Worm (Caenorhabditis elegans): ENCODE results near the gene cyn-6.

Gene cyn-6

DNA sequence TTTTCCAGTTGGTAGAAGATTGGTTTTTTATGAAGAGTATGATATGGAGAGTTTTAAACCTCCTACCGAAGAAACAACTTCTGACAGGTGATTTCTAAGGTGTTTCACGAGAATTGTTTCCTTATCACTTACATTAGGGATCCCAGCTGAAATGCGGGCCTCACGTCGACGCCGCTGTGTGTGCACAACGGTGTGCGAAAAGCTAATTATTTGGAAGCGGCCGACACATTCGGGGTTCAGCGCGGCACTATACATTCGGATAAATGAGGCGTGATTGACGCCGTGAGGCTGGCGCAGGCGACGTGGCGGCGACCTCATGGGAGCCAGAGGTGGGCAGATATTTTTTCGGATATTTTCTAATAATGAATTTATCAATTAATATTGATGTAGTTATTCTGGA, 46.1 kb downstream of the cyn-6 start:
- TF ChIP-seq Y116A8C.19 (tag; optimal IDR thresholded peaks at IDR 0.05; ENCODE audit: borderline replicate concordance): no peak
- no peak for TF ChIP-seq zag-1 (tag; optimal IDR thresholded peaks at IDR 0.05)
- no peak for TF ChIP-seq tbx-2 (tag; optimal IDR thresholded peaks at IDR 0.05)
- TF ChIP-seq ztf-4 (tag; optimal IDR thresholded peaks at IDR 0.05): no peak
- no peak for TF ChIP-seq pax-3 (tag; optimal IDR thresholded peaks at IDR 0.05)
- no peak for TF ChIP-seq mab-9 (GFP tag; IDR thresholded peaks at IDR 0.05)
- no peak for TF ChIP-seq fkh-4 (tag; optimal IDR thresholded peaks at IDR 0.05; ENCODE audit: borderline replicate concordance)
- no peak for TF ChIP-seq hpl-2 (GFP tag; optimal IDR thresholded peaks at IDR 0.05)
- no peak for TF ChIP-seq F16B12.6 (tag; optimal IDR thresholded peaks at IDR 0.05)
- TF ChIP-seq sox-4 (tag; optimal IDR thresholded peaks at IDR 0.05): peak; percentile 8
- peak; percentile 80 for TF ChIP-seq snpc-4 (tag; optimal IDR thresholded peaks at IDR 0.05)
- no peak for TF ChIP-seq pqm-1 (tag; optimal IDR thresholded peaks at IDR 0.05)

DNA sequence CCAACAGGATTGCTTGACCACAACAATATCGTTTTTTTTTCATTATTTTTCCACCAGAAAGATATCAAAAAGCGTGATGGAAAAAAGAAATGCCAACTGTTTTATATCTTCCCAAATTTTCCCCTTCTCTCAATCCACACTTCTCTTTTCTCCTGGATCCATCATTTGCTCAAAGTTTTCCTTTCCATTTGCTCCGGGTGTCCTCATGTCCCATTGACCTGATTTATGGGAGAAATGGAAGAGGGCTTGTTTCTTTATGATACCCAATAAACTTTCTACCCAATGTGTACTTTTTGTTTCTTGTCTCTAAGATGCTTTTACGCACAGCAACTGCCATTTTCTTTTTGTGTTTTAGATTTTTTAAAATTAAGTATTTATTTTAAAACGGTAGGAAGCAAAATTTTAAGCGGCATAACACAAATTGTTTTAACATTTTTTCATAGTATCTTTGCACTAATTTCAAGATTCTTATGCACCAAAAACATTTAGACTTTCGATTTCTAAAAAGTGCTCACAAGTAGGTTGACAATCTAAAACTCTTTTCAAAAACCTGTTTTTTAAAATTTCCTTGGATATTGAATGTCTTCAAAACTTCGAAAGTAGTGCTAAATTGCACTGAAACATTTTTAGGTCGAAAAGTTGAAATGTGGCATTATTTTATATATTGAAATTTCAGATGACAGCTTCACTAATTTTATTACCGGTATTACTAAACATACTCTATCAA, 49.5 kb downstream of the cyn-6 start, which contains the start of gene clec-149:
TSS of gene clec-149 (plus strand) at position 677 of the 727 bp plus-strand sequence.
- peak; percentile 29 for TF ChIP-seq nhr-71 (tag; optimal IDR thresholded peaks at IDR 0.05)
- TF ChIP-seq snu-23 (GFP tag; optimal IDR thresholded peaks at IDR 0.05): peak; percentile 12
- no peak for TF ChIP-seq fkh-8 (tag; optimal IDR thresholded peaks at IDR 0.05)
- TF ChIP-seq lsy-2 (tag; optimal IDR thresholded peaks at IDR 0.05): peak in 1 of 2 experiments; percentile 35
- peak; percentile 29 for TF ChIP-seq dsc-1 (tag; optimal IDR thresholded peaks at IDR 0.05)
- TF ChIP-seq sup-37 (GFP tag; optimal IDR thresholded peaks at IDR 0.05): no peak
- TF ChIP-seq ces-1 (GFP tag; optimal IDR thresholded peaks at IDR 0.05): no peak
- peak; percentile 68 for TF ChIP-seq rnt-1 (tag; optimal IDR thresholded peaks at IDR 0.05)
- no peak for TF ChIP-seq efl-1 (optimal IDR thresholded peaks at IDR 0.05)
- no peak for TF ChIP-seq efl-1 (GFP tag; optimal IDR thresholded peaks at IDR 0.05 in 1 of 2)
- TF ChIP-seq lin-14 (GFP tag; optimal IDR thresholded peaks at IDR 0.05): peak; percentile 43
- TF ChIP-seq ceh-8 (GFP tag; optimal IDR thresholded peaks at IDR 0.05): no peak
- peak; percentile 18 for TF ChIP-seq unc-130 (tag; optimal IDR thresholded peaks at IDR 0.05)
- no peak for TF ChIP-seq efl-3 (GFP tag; optimal IDR thresholded peaks at IDR 0.05)
- no peak for TF ChIP-seq mdl-1 (tag; optimal IDR thresholded peaks at IDR 0.05)
- no peak for TF ChIP-seq mef-2 (tag; optimal IDR thresholded peaks at IDR 0.05)
- TF ChIP-seq lin-39 (tag; optimal IDR thresholded peaks at IDR 0.05): no peak
